Fruit fly (Drosophila melanogaster): ENCODE results near the gene Naprt.

DNA sequence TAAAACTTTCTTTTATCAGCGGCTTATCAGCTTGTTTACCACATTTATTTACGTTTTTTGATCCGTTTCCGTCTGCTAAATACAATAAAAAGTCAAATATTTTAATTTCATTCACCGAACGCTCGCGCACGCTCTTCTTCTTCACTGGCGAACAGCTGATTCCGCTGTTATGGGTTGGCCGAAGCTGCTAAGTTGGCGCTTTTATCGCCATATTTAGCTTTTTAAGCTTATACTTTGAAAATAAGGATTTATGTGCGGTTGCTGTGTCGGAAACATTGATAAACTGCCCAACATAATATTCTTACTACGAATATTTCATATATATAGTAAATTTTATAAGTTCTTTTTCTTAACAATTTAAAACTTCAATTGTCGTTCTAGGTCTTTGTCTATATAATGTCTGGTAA is at the start of gene Naprt:
- TF ChIP-seq Pif1A (GFP tag; optimal IDR thresholded peaks at IDR 0.05) (no peak), CG15710 (tag; optimal IDR thresholded peaks at IDR 0.05) (no peak), CG13204 (GFP tag; optimal IDR thresholded peaks at IDR 0.05) (no peak), Snoo (tag; optimal IDR thresholded peaks at IDR 0.05) (no peak), EcR (GFP tag; optimal IDR thresholded peaks at IDR 0.05) (no peak), CG17806 (tag; optimal IDR thresholded peaks at IDR 0.05) (no peak), gl (tag; optimal IDR thresholded peaks at IDR 0.05) (no peak), Pif1B (GFP tag; optimal IDR thresholded peaks at IDR 0.05) (no peak), CG32121 (GFP tag; IDR thresholded peaks at IDR 0.05) (no peak)

Measured in whole organism, pupa.